Fruit fly (Drosophila melanogaster) whole organism, wandering third instar larva: ENCODE measurements around the gene Jhbp1.
A peak's percentile ranks its signal among the peaks of the same experiment; 100 is the strongest.

Experiments used
- Abd-B ChIP-seq: fragments of >200 bp; optimal IDR thresholded peaks from 2 replicates; lab custom pipeline; 2017; ENCODE audit warnings: missing biosample characterization, missing genetic modification characterization
- CG32264 ChIP-seq: fragments of 200-800 bp; sonication (Bioruptor generic); optimal IDR thresholded peaks from 2 replicates; lab custom pipeline; 2016; ENCODE audit warnings: missing biosample characterization, missing genetic modification characterization
- CG9705 ChIP-seq: fragments of 200-800 bp; sonication (Bioruptor generic); optimal IDR thresholded peaks from 2 replicates; lab custom pipeline; 2018; ENCODE audit warnings: missing biosample characterization, mild to moderate bottlenecking, missing genetic modification characterization
- CrebA ChIP-seq: fragments of 200-800 bp; sonication (Bioruptor generic); optimal IDR thresholded peaks from 2 replicates; lab custom pipeline; 2016; ENCODE audit warnings: missing biosample characterization, mild to moderate bottlenecking, missing genetic modification characterization, borderline replicate concordance
- Dfd ChIP-seq: fragments of >200 bp; optimal IDR thresholded peaks from 2 replicates; lab custom pipeline; 2017; ENCODE audit warnings: missing biosample characterization, missing genetic modification characterization
- Dif ChIP-seq: fragments of 200-275, 200-300 bp; sonication (Bioruptor generic); optimal IDR thresholded peaks from 2 replicates; lab custom pipeline; 2018; ENCODE audit warnings: missing biosample characterization, missing genetic modification characterization; ENCODE audit not compliant: partially characterized antibody
- Hnf4 ChIP-seq: fragments of 200-800 bp; sonication (Bioruptor generic); optimal IDR thresholded peaks from 2 replicates; lab custom pipeline; 2016; ENCODE audit warnings: missing biosample characterization, mild to moderate bottlenecking, missing genetic modification characterization
- Hr78 ChIP-seq: fragments of >200 bp; optimal IDR thresholded peaks from 2 replicates; lab custom pipeline; 2017; ENCODE audit warnings: missing biosample characterization, missing genetic modification characterization
- Hr83 ChIP-seq: fragments of 200-300 bp; sonication (Bioruptor generic); optimal IDR thresholded peaks from 2 replicates; lab custom pipeline; 2016; ENCODE audit warnings: missing biosample characterization, mild to moderate bottlenecking, missing genetic modification characterization, moderate library complexity; ENCODE audit not compliant: poor library complexity, severe bottlenecking
- Mio ChIP-seq: sonication (Bioruptor generic); optimal IDR thresholded peaks from 2 replicates; lab custom pipeline; 2016; ENCODE audit warnings: missing biosample characterization, missing genetic modification characterization
- OdsH ChIP-seq: fragments of 200-800 bp; sonication (Bioruptor generic); optimal IDR thresholded peaks from 2 replicates; lab custom pipeline; 2016; ENCODE audit warnings: missing biosample characterization, mild to moderate bottlenecking, missing genetic modification characterization
- Rel ChIP-seq, 2 experiments: fragments of 200-800 bp; sonication (Bioruptor generic) in 1 of 2; optimal IDR thresholded peaks; 2 replicates in 1 of 2; 3 replicates in 1 of 2; lab custom pipeline; 2016 to 2019; ENCODE audit warnings: mild to moderate bottlenecking in 2 of 2, missing biosample characterization in 2 of 2, missing genetic modification characterization in 2 of 2, moderate library complexity in 1 of 2
- Sp1 ChIP-seq: fragments of 200-800 bp; sonication (Bioruptor generic); optimal IDR thresholded peaks from 3 replicates; lab custom pipeline; 2019; ENCODE audit warnings: missing biosample characterization, mild to moderate bottlenecking, missing genetic modification characterization, moderate library complexity
- Vsx2 ChIP-seq: fragments of 200-300, 225-300 bp; sonication (Bioruptor generic); optimal IDR thresholded peaks from 2 replicates; lab custom pipeline; 2018; ENCODE audit warnings: missing biosample characterization, missing genetic modification characterization; ENCODE audit not compliant: partially characterized antibody
- br ChIP-seq: fragments of 200-800 bp; sonication (Bioruptor generic); optimal IDR thresholded peaks from 2 replicates; lab custom pipeline; 2016; ENCODE audit warnings: missing biosample characterization, missing genetic modification characterization
- brk ChIP-seq: fragments of 200-800 bp; sonication (Bioruptor generic); optimal IDR thresholded peaks from 2 replicates; lab custom pipeline; 2016; ENCODE audit warnings: missing biosample characterization, mild to moderate bottlenecking, missing genetic modification characterization
- dl ChIP-seq, 2 experiments: fragments of 175-275, 200-275 bp in 1 of 2; fragments of 200-275 bp in 1 of 2; sonication (Bioruptor generic); optimal IDR thresholded peaks; lab custom pipeline; 2018; ENCODE audit warnings: mild to moderate bottlenecking in 2 of 2, missing biosample characterization in 2 of 2, missing genetic modification characterization in 2 of 2, moderate library complexity in 2 of 2; ENCODE audit not compliant: partially characterized antibody in 2 of 2, insufficient read depth in 1 of 2
- dmrt93B ChIP-seq: fragments of 200-800 bp; sonication (Bioruptor generic); optimal IDR thresholded peaks from 2 replicates; lab custom pipeline; 2018; ENCODE audit warnings: missing biosample characterization, mild to moderate bottlenecking, missing genetic modification characterization
- foxo ChIP-seq, 2 experiments: fragments of 200-800 bp; sonication (Bioruptor generic); optimal IDR thresholded peaks; 2 replicates in 1 of 2; 3 replicates in 1 of 2; lab custom pipeline; 2016 to 2017; ENCODE audit warnings: missing biosample characterization in 2 of 2, missing genetic modification characterization in 2 of 2
- fru ChIP-seq: fragments of 200-800 bp; sonication (Bioruptor generic); optimal IDR thresholded peaks from 3 replicates; lab custom pipeline; 2016; ENCODE audit warnings: missing biosample characterization, mild to moderate bottlenecking, missing genetic modification characterization
- h ChIP-seq: fragments of 200-800 bp; sonication (Bioruptor generic); optimal IDR thresholded peaks from 3 replicates; lab custom pipeline; 2016; ENCODE audit warnings: missing biosample characterization, mild to moderate bottlenecking, missing genetic modification characterization
- lola ChIP-seq: fragments of >200 bp; optimal IDR thresholded peaks from 2 replicates; lab custom pipeline; 2017; ENCODE audit warnings: missing biosample characterization, missing genetic modification characterization
- pan ChIP-seq: fragments of >200 bp; optimal IDR thresholded peaks from 2 replicates; lab custom pipeline; 2017
- rgr ChIP-seq: fragments of 200-800 bp; sonication (Bioruptor generic); optimal IDR thresholded peaks from 3 replicates; lab custom pipeline; 2016; ENCODE audit warnings: missing biosample characterization, mild to moderate bottlenecking, missing genetic modification characterization
- sage ChIP-seq: fragments of 200-800 bp; sonication (Bioruptor generic); optimal IDR thresholded peaks from 2 replicates; lab custom pipeline; 2016; ENCODE audit warnings: missing biosample characterization, mild to moderate bottlenecking, missing genetic modification characterization
- sv ChIP-seq: fragments of 200-800 bp; sonication (Bioruptor generic); optimal IDR thresholded peaks from 3 replicates; lab custom pipeline; 2016; ENCODE audit warnings: missing biosample characterization, missing genetic modification characterization
- usp ChIP-seq: fragments of >200 bp; optimal IDR thresholded peaks from 2 replicates; lab custom pipeline; 2017; ENCODE audit warnings: missing biosample characterization, missing genetic modification characterization

Gene Jhbp1

dm6 chr3R:5013503-5013902 is 48.3 kb downstream of the Jhbp1 start:
- TF ChIP-seq Mio (no peak), CG9705 (GFP tag; lab: Kevin White, UChicago) (no peak), Hr78 (GFP tag; lab: Kevin White, UChicago) (no peak), usp (GFP tag; lab: Kevin White, UChicago) (no peak), CG32264 (GFP tag; lab: Kevin White, UChicago) (no peak), Dif (no peak), Rel (GFP tag; optimal IDR thresholded peaks at IDR 0.05; lab: Kevin White, UChicago) (no peak), Rel (tag; optimal IDR thresholded peaks at IDR 0.05; lab: Kevin White, UChicago) (no peak), rgr (GFP tag; lab: Kevin White, UChicago) (no peak)

dm6 chr3R:5014689-5015088 is 49.4 kb downstream of the Jhbp1 start:
- TF ChIP-seq Hnf4 (GFP tag; lab: Kevin White, UChicago) (no peak), lola (GFP tag; lab: Kevin White, UChicago) (no peak), Sp1 (GFP tag; lab: Kevin White, UChicago) (no peak), br (no peak), Mio (no peak), dl (GFP tag; optimal IDR thresholded peaks at IDR 0.05; lab: Kevin White, UChicago; ENCODE audit: insufficient read depth in 1 of 2, partially characterized antibody in 2 of 2) (no peak), Hr83 (GFP tag; lab: Kevin White, UChicago) (no peak)

DNA sequence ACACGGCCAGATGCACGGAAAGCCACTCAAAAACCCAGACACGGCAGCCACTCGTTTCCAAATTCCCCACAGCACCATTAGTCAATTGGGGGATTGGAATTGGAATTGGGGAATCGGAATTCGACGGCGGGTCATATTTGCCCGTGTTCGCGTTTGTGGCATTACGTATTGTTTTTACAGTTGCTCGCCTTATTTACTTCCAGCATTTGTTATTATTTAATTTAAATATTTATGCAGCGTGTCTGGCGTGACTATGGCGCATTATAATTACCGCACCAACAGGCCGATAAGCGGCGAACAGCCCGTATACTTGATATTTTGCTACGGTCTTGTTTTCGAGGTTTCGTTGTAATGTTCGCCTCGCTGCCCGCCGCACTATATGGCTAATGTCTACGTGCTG is 49.9 kb downstream of the Jhbp1 start:
- peak; percentile 1 for TF ChIP-seq brk (GFP tag; lab: Kevin White, UChicago)
- peak; percentile 60 for TF ChIP-seq rgr (GFP tag; lab: Kevin White, UChicago)
- TF ChIP-seq CG9705 (GFP tag; lab: Kevin White, UChicago), result no peak
- TF ChIP-seq Abd-B (GFP tag; lab: Kevin White, UChicago), result no peak
- peak; percentile 27 for TF ChIP-seq br
- no peak for TF ChIP-seq dmrt93B (GFP tag; lab: Kevin White, UChicago)
- TF ChIP-seq Hr83 (GFP tag; lab: Kevin White, UChicago), result peak; percentile 83
- TF ChIP-seq pan (lab: Kevin White, UChicago), result no peak
- peak; percentile 60 for TF ChIP-seq h
- peak; percentile 9 for TF ChIP-seq Hnf4 (GFP tag; lab: Kevin White, UChicago)
- TF ChIP-seq OdsH (GFP tag; lab: Kevin White, UChicago), result peak; percentile 53
- TF ChIP-seq fru (GFP tag; lab: Kevin White, UChicago), result peak; percentile 22
- peak in 1 of 2 experiments; percentile 21 for TF ChIP-seq foxo (GFP tag; optimal IDR thresholded peaks at IDR 0.05; lab: Kevin White, UChicago)
- no peak for TF ChIP-seq dl (GFP tag; optimal IDR thresholded peaks at IDR 0.05; lab: Kevin White, UChicago; ENCODE audit: insufficient read depth in 1 of 2, partially characterized antibody in 2 of 2)

dm6 chr3R:5016280-5016679 is 51.0 kb downstream of the Jhbp1 start:
- TF ChIP-seq Vsx2 (GFP tag; lab: Kevin White, UChicago) (no peak), dl (GFP tag; optimal IDR thresholded peaks at IDR 0.05; lab: Kevin White, UChicago; ENCODE audit: insufficient read depth in 1 of 2, partially characterized antibody in 2 of 2) (no peak), CrebA (GFP tag; lab: Kevin White, UChicago) (no peak), brk (GFP tag; lab: Kevin White, UChicago) (no peak), sv (GFP tag; lab: Kevin White, UChicago) (no peak), foxo (GFP tag; optimal IDR thresholded peaks at IDR 0.05; lab: Kevin White, UChicago) (no peak), Sp1 (GFP tag; lab: Kevin White, UChicago) (no peak), Abd-B (GFP tag; lab: Kevin White, UChicago) (no peak), sage (no peak)

- peak; percentile 22 for TF ChIP-seq Dfd (GFP tag; lab: Kevin White, UChicago)
- no peak for TF ChIP-seq Vsx2 (GFP tag; lab: Kevin White, UChicago)
Observed at dm6 chr3R:5017088-5017487, 51.8 kb downstream of the Jhbp1 start.
